Worm (Caenorhabditis elegans) whole organism, L2 larva: ENCODE results near the gene tre-2.

Experiments
- C34F6.9 ChIP-seq: fragments of 150-350 bp; optimal IDR thresholded peaks from 2 replicates; lab custom pipeline; 2014; ENCODE audit warnings: missing biosample characterization, missing genetic modification characterization
- F13H6.1 ChIP-seq: sonication (generic microtip); optimal IDR thresholded peaks from 2 replicates; lab custom pipeline; 2016; ENCODE audit warnings: missing genetic modification characterization, missing compliant biosample characterization
- R02D3.7 ChIP-seq: fragments of 150-350 bp; optimal IDR thresholded peaks from 2 replicates; lab custom pipeline; 2014; ENCODE audit warnings: missing biosample characterization, missing genetic modification characterization
- Y55F3AM.14 ChIP-seq: fragments of 200-800 bp; sonication (Bioruptor generic); optimal IDR thresholded peaks from 2 replicates; lab custom pipeline; 2018; ENCODE audit warnings: mild to moderate bottlenecking, missing genetic modification characterization, missing compliant biosample characterization
- ZK546.5 ChIP-seq: sonication (generic microtip); optimal IDR thresholded peaks from 2 replicates; lab custom pipeline; 2017; ENCODE audit warnings: missing biosample characterization, missing genetic modification characterization
- alr-1 ChIP-seq: fragments of 150-350 bp; optimal IDR thresholded peaks from 2 replicates; lab custom pipeline; 2014; ENCODE audit warnings: missing biosample characterization, missing genetic modification characterization
- aly-2 ChIP-seq: fragments of 150-350 bp; optimal IDR thresholded peaks from 2 replicates; lab custom pipeline; 2014; ENCODE audit warnings: missing biosample characterization, missing genetic modification characterization
- ama-1 ChIP-seq: fragments of 150-350 bp; optimal IDR thresholded peaks from 2 replicates; lab custom pipeline; 2018; ENCODE audit warnings: inconsistent platforms
- blmp-1 ChIP-seq: sonication (generic microtip); optimal IDR thresholded peaks from 2 replicates; lab custom pipeline; 2017; ENCODE audit warnings: missing genetic modification characterization, mild to moderate bottlenecking, missing compliant biosample characterization, antibody characterized with exemption, moderate library complexity; ENCODE audit not compliant: insufficient read depth
- ceh-16 ChIP-seq: fragments of 150-350 bp; optimal IDR thresholded peaks from 2 replicates; lab custom pipeline; 2014; ENCODE audit warnings: missing biosample characterization, missing genetic modification characterization
- ceh-82 ChIP-seq: fragments of 150-350 bp; optimal IDR thresholded peaks from 2 replicates; lab custom pipeline; 2014; ENCODE audit warnings: missing biosample characterization, missing genetic modification characterization
- crh-2 ChIP-seq: sonication (generic microtip); optimal IDR thresholded peaks from 2 replicates; lab custom pipeline; 2017; ENCODE audit warnings: missing biosample characterization, missing genetic modification characterization
- dmd-4 ChIP-seq: sonication (generic microtip); optimal IDR thresholded peaks from 2 replicates; lab custom pipeline; 2017; ENCODE audit warnings: missing biosample characterization, missing genetic modification characterization
- egl-27 ChIP-seq: sonication (generic microtip); optimal IDR thresholded peaks from 3 replicates; lab custom pipeline; 2017; ENCODE audit warnings: missing biosample characterization, missing genetic modification reagents, missing genetic modification characterization
- elt-1 ChIP-seq: fragments of 150-350 bp; optimal IDR thresholded peaks from 2 replicates; lab custom pipeline; 2014; ENCODE audit warnings: missing biosample characterization, missing genetic modification characterization
- elt-3 ChIP-seq: sonication (generic microtip); optimal IDR thresholded peaks from 2 replicates; lab custom pipeline; 2017; ENCODE audit warnings: missing biosample characterization, missing genetic modification characterization
- fos-1 ChIP-seq: fragments of 150-350 bp; optimal IDR thresholded peaks from 2 replicates; lab custom pipeline; 2014; ENCODE audit warnings: missing biosample characterization, missing genetic modification characterization
- gmeb-1 ChIP-seq: fragments of 150-350 bp; optimal IDR thresholded peaks from 2 replicates; lab custom pipeline; 2014; ENCODE audit warnings: missing biosample characterization, missing genetic modification characterization
- lin-11 ChIP-seq: fragments of 150-350 bp; sonication (generic microtip); optimal IDR thresholded peaks from 2 replicates; lab custom pipeline; 2014; ENCODE audit warnings: missing biosample characterization, missing genetic modification characterization, inconsistent platforms, mixed read lengths
- lin-13 ChIP-seq: fragments of 150-350 bp; optimal IDR thresholded peaks from 2 replicates; lab custom pipeline; 2014; ENCODE audit warnings: missing biosample characterization, missing genetic modification reagents, missing genetic modification characterization
- lin-39 ChIP-seq: fragments of 150-350 bp; optimal IDR thresholded peaks from 2 replicates; lab custom pipeline; 2014; ENCODE audit warnings: missing biosample characterization, missing genetic modification reagents, missing genetic modification characterization
- lsy-2 ChIP-seq, 2 experiments: fragments of 150-350 bp in 1 of 2; sonication (generic microtip) in 1 of 2; optimal IDR thresholded peaks; 2 replicates each; lab custom pipeline; 2014 to 2017; ENCODE audit warnings: missing biosample characterization in 2 of 2, missing genetic modification characterization in 2 of 2
- mab-5 ChIP-seq: fragments of 150-350 bp; optimal IDR thresholded peaks from 2 replicates; lab custom pipeline; 2014; ENCODE audit warnings: missing biosample characterization, missing genetic modification characterization
- mbf-1 ChIP-seq: sonication (generic microtip); optimal IDR thresholded peaks from 2 replicates; lab custom pipeline; 2017; ENCODE audit warnings: missing biosample characterization, missing genetic modification characterization
- mdl-1 ChIP-seq, 2 experiments: fragments of 150-350 bp in 1 of 2; sonication (generic microtip) in 1 of 2; optimal IDR thresholded peaks; 2 replicates each; lab custom pipeline; 2017; ENCODE audit warnings: missing biosample characterization in 2 of 2, missing genetic modification characterization in 2 of 2
- nhr-10 ChIP-seq: sonication (generic microtip); optimal IDR thresholded peaks from 2 replicates; lab custom pipeline; 2017; ENCODE audit warnings: missing biosample characterization, missing genetic modification characterization
- nhr-11 ChIP-seq: fragments of 150-350 bp; optimal IDR thresholded peaks from 2 replicates; lab custom pipeline; 2014; ENCODE audit warnings: missing biosample characterization, missing genetic modification characterization
- nhr-12 ChIP-seq: fragments of 150-350 bp; optimal IDR thresholded peaks from 2 replicates; lab custom pipeline; 2014; ENCODE audit warnings: missing biosample characterization, missing genetic modification characterization
- nhr-129 ChIP-seq: fragments of 150-350 bp; optimal IDR thresholded peaks from 2 replicates; lab custom pipeline; 2014; ENCODE audit warnings: missing biosample characterization, missing genetic modification characterization
- nhr-21 ChIP-seq: fragments of 150-350 bp; optimal IDR thresholded peaks from 2 replicates; lab custom pipeline; 2014; ENCODE audit warnings: missing biosample characterization, missing genetic modification characterization
- nhr-23 ChIP-seq: fragments of 150-350 bp; optimal IDR thresholded peaks from 2 replicates; lab custom pipeline; 2014; ENCODE audit warnings: missing biosample characterization, missing genetic modification reagents, missing genetic modification characterization
- nhr-237 ChIP-seq: fragments of 150-350 bp; optimal IDR thresholded peaks from 2 replicates; lab custom pipeline; 2014; ENCODE audit warnings: missing biosample characterization, missing genetic modification characterization
- nhr-25 ChIP-seq: fragments of 150-350 bp; sonication (generic microtip); optimal IDR thresholded peaks from 3 replicates; lab custom pipeline; 2014; ENCODE audit warnings: missing biosample characterization, missing genetic modification characterization
- nhr-6 ChIP-seq: fragments of 150-350 bp; optimal IDR thresholded peaks from 2 replicates; lab custom pipeline; 2014; ENCODE audit warnings: missing biosample characterization, missing genetic modification characterization
- nhr-77 ChIP-seq: fragments of 150-350 bp; optimal IDR thresholded peaks from 2 replicates; lab custom pipeline; 2014; ENCODE audit warnings: missing biosample characterization, missing genetic modification characterization
- peb-1 ChIP-seq: fragments of 150-350 bp; optimal IDR thresholded peaks from 2 replicates; lab custom pipeline; 2014; ENCODE audit warnings: missing biosample characterization, missing genetic modification characterization
- sem-4 ChIP-seq: fragments of 150-350 bp; optimal IDR thresholded peaks from 2 replicates; lab custom pipeline; 2014; ENCODE audit warnings: missing biosample characterization, missing genetic modification reagents, missing genetic modification characterization
- skn-1 ChIP-seq: sonication (generic microtip); optimal IDR thresholded peaks from 2 replicates; lab custom pipeline; 2017; ENCODE audit warnings: missing biosample characterization, missing genetic modification characterization
- sma-3 ChIP-seq: sonication (generic microtip); optimal IDR thresholded peaks from 2 replicates; lab custom pipeline; 2016; ENCODE audit warnings: missing genetic modification reagents, missing genetic modification characterization, missing compliant biosample characterization
- sma-9 ChIP-seq, 2 experiments: fragments of 150-350 bp in 1 of 2; sonication (generic microtip) in 1 of 2; optimal IDR thresholded peaks; 2 replicates each; lab custom pipeline; 2014 to 2016; ENCODE audit warnings: missing genetic modification characterization in 2 of 2, mild to moderate bottlenecking in 1 of 2, missing biosample characterization in 1 of 2, missing compliant biosample characterization in 1 of 2, missing genetic modification reagents in 1 of 2, moderate library complexity in 1 of 2
- snpc-4 ChIP-seq: fragments of 150-350 bp; optimal IDR thresholded peaks from 2 replicates; lab custom pipeline; 2014; ENCODE audit warnings: missing biosample characterization, missing genetic modification characterization
- unc-39 ChIP-seq: fragments of 150-350 bp; optimal IDR thresholded peaks from 2 replicates; lab custom pipeline; 2014; ENCODE audit warnings: missing biosample characterization, missing genetic modification characterization
- unc-55 ChIP-seq: fragments of 150-350 bp; sonication (generic microtip); optimal IDR thresholded peaks from 3 replicates; lab custom pipeline; 2014; ENCODE audit warnings: missing biosample characterization, missing genetic modification reagents, missing genetic modification characterization
- unc-62 ChIP-seq: fragments of 150-350 bp; optimal IDR thresholded peaks from 2 replicates; lab custom pipeline; 2014; ENCODE audit warnings: missing biosample characterization, missing genetic modification reagents, missing genetic modification characterization
- zag-1 ChIP-seq: fragments of 150-350 bp; optimal IDR thresholded peaks from 2 replicates; lab custom pipeline; 2014; ENCODE audit warnings: missing biosample characterization, missing genetic modification characterization
- ztf-1 ChIP-seq: fragments of 200-800 bp; sonication (Bioruptor generic); conservative IDR thresholded peaks from 2 replicates; pipeline ENCODE4 v1.3.6; 2022; ENCODE audit warnings: missing genetic modification characterization, missing compliant biosample characterization
- ztf-11 ChIP-seq: sonication (generic microtip); optimal IDR thresholded peaks from 2 replicates; lab custom pipeline; 2017; ENCODE audit warnings: missing biosample characterization, missing genetic modification characterization
- ztf-4 ChIP-seq: fragments of 150-350 bp; optimal IDR thresholded peaks from 2 replicates; lab custom pipeline; 2014; ENCODE audit warnings: missing biosample characterization, missing genetic modification characterization

The tre-2 gene

DNA sequence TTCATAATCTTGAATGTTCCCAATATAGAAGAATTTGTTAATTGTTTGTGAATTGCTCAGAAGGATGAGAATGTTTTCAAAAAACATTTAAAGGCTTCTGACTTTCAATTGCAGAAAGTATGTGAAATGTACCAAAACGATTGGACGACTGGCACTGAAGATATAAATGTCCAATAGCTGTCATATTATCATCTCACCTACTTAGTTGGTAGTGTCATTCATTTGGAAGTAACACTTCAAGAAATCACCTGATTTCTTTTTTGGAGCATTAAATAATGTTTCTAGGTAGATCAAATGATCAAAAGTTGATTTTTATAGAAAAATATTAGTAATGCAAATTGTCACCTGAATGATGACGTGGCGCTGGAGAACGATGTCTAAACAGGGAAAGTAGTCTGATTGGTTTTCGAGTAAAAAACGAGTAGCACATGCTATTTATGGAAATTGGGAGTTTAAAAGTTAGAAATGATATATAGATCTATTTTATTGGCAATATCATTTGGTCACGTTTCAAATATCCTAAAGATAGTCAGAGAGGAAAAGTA is 3.5 kb downstream of the tre-2 start:
- no peak for TF ChIP-seq dmd-4 (tag; lab: Kevin White, UChicago)
- TF ChIP-seq unc-62 (GFP tag; lab: Kevin White, UChicago) = no peak
- TF ChIP-seq sma-3 = no peak
- no peak for TF ChIP-seq skn-1 (tag; lab: Kevin White, UChicago)
- TF ChIP-seq lin-11 (tag; lab: Kevin White, UChicago) = no peak
- TF ChIP-seq R02D3.7 = no peak
- TF ChIP-seq ama-1 (lab: Kevin White, UChicago) = no peak
- TF ChIP-seq mab-5 = no peak
- no peak for TF ChIP-seq nhr-129 (tag; lab: Kevin White, UChicago)
- TF ChIP-seq mbf-1 (tag; lab: Kevin White, UChicago) = no peak
- no peak for TF ChIP-seq Y55F3AM.14

DNA sequence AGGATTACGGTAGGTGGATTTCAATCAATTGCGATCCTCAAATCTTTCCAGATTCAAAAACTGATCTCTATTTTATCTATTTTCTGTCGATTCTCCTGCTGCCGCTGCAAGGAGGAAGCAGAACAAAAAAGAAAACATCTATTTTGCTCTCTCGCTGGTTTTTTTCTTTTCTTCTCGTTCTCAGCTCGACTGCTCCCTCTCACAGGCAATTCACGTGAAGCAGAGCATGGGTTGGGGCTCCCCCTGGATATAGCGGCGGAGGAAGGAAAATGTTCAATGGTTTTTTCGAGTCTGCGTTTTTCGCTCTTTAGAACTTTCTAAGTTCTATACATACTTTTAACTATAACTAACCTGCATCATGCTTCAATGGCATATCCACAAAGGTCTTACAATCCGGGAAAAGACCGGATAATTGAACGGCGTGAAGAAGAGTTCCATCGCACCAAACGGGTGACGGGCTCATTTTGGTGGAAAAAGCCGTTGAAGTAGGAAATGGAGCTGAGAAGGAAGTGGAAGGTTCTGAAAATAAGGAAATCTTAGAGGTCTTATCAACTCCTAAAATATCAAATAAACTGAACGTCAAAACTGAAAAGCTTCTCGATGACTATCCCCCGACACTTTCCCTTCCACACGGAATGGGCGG is 4.2 kb downstream of the tre-2 start:
- TF ChIP-seq unc-39 (tag; lab: Kevin White, UChicago) (no peak), lin-13 (GFP tag; lab: Kevin White, UChicago) (peak; percentile 17), nhr-10 (tag; lab: Kevin White, UChicago) (no peak), nhr-11 (tag; lab: Kevin White, UChicago) (no peak), nhr-25 (tag; lab: Kevin White, UChicago) (no peak), ztf-4 (no peak), sma-3 (no peak), crh-2 (peak; percentile 61), nhr-21 (peak; percentile 49), elt-3 (tag; lab: Kevin White, UChicago) (no peak), nhr-23 (tag; lab: Kevin White, UChicago) (no peak), mab-5 (no peak), aly-2 (tag; lab: Kevin White, UChicago) (no peak), zag-1 (tag; lab: Kevin White, UChicago) (peak; percentile 35), skn-1 (tag; lab: Kevin White, UChicago) (no peak), ama-1 (lab: Kevin White, UChicago) (no peak), lin-11 (tag; lab: Kevin White, UChicago) (no peak), lsy-2 (tag; optimal IDR thresholded peaks at IDR 0.05; lab: Kevin White, UChicago) (peak in 1 of 2 experiments; percentile 79), ceh-16 (tag; lab: Kevin White, UChicago) (no peak), snpc-4 (tag; lab: Kevin White, UChicago) (peak; percentile 48), sma-9 (GFP tag; optimal IDR thresholded peaks at IDR 0.05; lab: Kevin White, UChicago) (peak; percentile 99), sma-9 (tag; optimal IDR thresholded peaks at IDR 0.05; lab: Kevin White, UChicago) (no peak), R02D3.7 (no peak), unc-55 (GFP tag; lab: Kevin White, UChicago) (peak; percentile 83), unc-62 (GFP tag; lab: Kevin White, UChicago) (no peak), F13H6.1 (tag; lab: Kevin White, UChicago) (peak; percentile 78), ztf-1 (GFP tag; lab: Robert Waterston, UW) (no peak), C34F6.9 (tag; lab: Kevin White, UChicago) (peak; percentile 75), dmd-4 (tag; lab: Kevin White, UChicago) (no peak), fos-1 (peak; percentile 18), sem-4 (tag; lab: Kevin White, UChicago) (no peak), ztf-11 (tag; lab: Kevin White, UChicago) (no peak), nhr-129 (tag; lab: Kevin White, UChicago) (peak; percentile 80), nhr-12 (no peak), egl-27 (tag; lab: Kevin White, UChicago) (peak; percentile 87), ceh-82 (tag; lab: Kevin White, UChicago) (no peak), mdl-1 (tag; optimal IDR thresholded peaks at IDR 0.05; lab: Kevin White, UChicago) (peak in 1 of 2 experiments; percentile 20), nhr-237 (tag; lab: Kevin White, UChicago) (no peak), blmp-1 (no peak), ZK546.5 (tag; lab: Kevin White, UChicago) (no peak), mbf-1 (tag; lab: Kevin White, UChicago) (no peak), nhr-77 (tag; lab: Kevin White, UChicago) (no peak), elt-1 (tag; lab: Kevin White, UChicago) (no peak), peb-1 (tag; lab: Kevin White, UChicago) (no peak), Y55F3AM.14 (no peak), lin-39 (tag; lab: Kevin White, UChicago) (no peak), gmeb-1 (tag; lab: Kevin White, UChicago) (no peak), alr-1 (tag; lab: Kevin White, UChicago) (no peak), nhr-6 (tag; lab: Kevin White, UChicago) (peak; percentile 13)
- TF ChIP-seq, all 48 proteins: peak for 15
